Fruit fly (Drosophila melanogaster) whole organism, wandering third instar larva: Measurements from ENCODE around the gene CG43924.
"Not testable (repeated sequence)": the region's sequence is repeated elsewhere in the genome, so short reads cannot be mapped to it uniquely, and the experiment has no call there.

Experiments
- Abd-B ChIP-seq: fragments of >200 bp; optimal IDR thresholded peaks from 2 replicates; lab custom pipeline; 2017; ENCODE audit warnings: missing biosample characterization, missing genetic modification characterization
- CG32264 ChIP-seq: fragments of 200-800 bp; sonication (Bioruptor generic); optimal IDR thresholded peaks from 2 replicates; lab custom pipeline; 2016; ENCODE audit warnings: missing biosample characterization, missing genetic modification characterization
- CrebA ChIP-seq: fragments of 200-800 bp; sonication (Bioruptor generic); optimal IDR thresholded peaks from 2 replicates; lab custom pipeline; 2016; ENCODE audit warnings: missing biosample characterization, mild to moderate bottlenecking, missing genetic modification characterization, borderline replicate concordance
- Dfd ChIP-seq: fragments of >200 bp; optimal IDR thresholded peaks from 2 replicates; lab custom pipeline; 2017; ENCODE audit warnings: missing biosample characterization, missing genetic modification characterization
- Dif ChIP-seq: fragments of 200-275, 200-300 bp; sonication (Bioruptor generic); optimal IDR thresholded peaks from 2 replicates; lab custom pipeline; 2018; ENCODE audit warnings: missing biosample characterization, missing genetic modification characterization; ENCODE audit not compliant: partially characterized antibody
- GATAd ChIP-seq: sonication (Bioruptor generic); optimal IDR thresholded peaks from 2 replicates; lab custom pipeline; 2016; ENCODE audit warnings: missing biosample characterization, missing genetic modification characterization
- HLH106 ChIP-seq: fragments of 200-800 bp; optimal IDR thresholded peaks from 3 replicates; lab custom pipeline; 2019; ENCODE audit warnings: missing biosample characterization, mild to moderate bottlenecking, missing genetic modification characterization, moderate library complexity
- Hnf4 ChIP-seq: fragments of 200-800 bp; sonication (Bioruptor generic); optimal IDR thresholded peaks from 2 replicates; lab custom pipeline; 2016; ENCODE audit warnings: missing biosample characterization, mild to moderate bottlenecking, missing genetic modification characterization
- Hr78 ChIP-seq: fragments of >200 bp; optimal IDR thresholded peaks from 2 replicates; lab custom pipeline; 2017; ENCODE audit warnings: missing biosample characterization, missing genetic modification characterization
- Hr83 ChIP-seq: fragments of 200-300 bp; sonication (Bioruptor generic); optimal IDR thresholded peaks from 2 replicates; lab custom pipeline; 2016; ENCODE audit warnings: missing biosample characterization, mild to moderate bottlenecking, missing genetic modification characterization, moderate library complexity; ENCODE audit not compliant: poor library complexity, severe bottlenecking
- Mio ChIP-seq: sonication (Bioruptor generic); optimal IDR thresholded peaks from 2 replicates; lab custom pipeline; 2016; ENCODE audit warnings: missing biosample characterization, missing genetic modification characterization
- Myc ChIP-seq: fragments of >200 bp; optimal IDR thresholded peaks from 2 replicates; lab custom pipeline; 2017
- N ChIP-seq: fragments of >200 bp; optimal IDR thresholded peaks from 2 replicates; lab custom pipeline; 2018; ENCODE audit warnings: missing biosample characterization, missing external identifiers, missing genetic modification characterization
- OdsH ChIP-seq: fragments of 200-800 bp; sonication (Bioruptor generic); optimal IDR thresholded peaks from 2 replicates; lab custom pipeline; 2016; ENCODE audit warnings: missing biosample characterization, mild to moderate bottlenecking, missing genetic modification characterization
- Rel ChIP-seq, 2 experiments: fragments of 200-800 bp; sonication (Bioruptor generic) in 1 of 2; optimal IDR thresholded peaks; 2 replicates in 1 of 2; 3 replicates in 1 of 2; lab custom pipeline; 2016 to 2019; ENCODE audit warnings: mild to moderate bottlenecking in 2 of 2, missing biosample characterization in 2 of 2, missing genetic modification characterization in 2 of 2, moderate library complexity in 1 of 2
- Sp1 ChIP-seq: fragments of 200-800 bp; sonication (Bioruptor generic); optimal IDR thresholded peaks from 3 replicates; lab custom pipeline; 2019; ENCODE audit warnings: missing biosample characterization, mild to moderate bottlenecking, missing genetic modification characterization, moderate library complexity
- Vsx2 ChIP-seq: fragments of 200-300, 225-300 bp; sonication (Bioruptor generic); optimal IDR thresholded peaks from 2 replicates; lab custom pipeline; 2018; ENCODE audit warnings: missing biosample characterization, missing genetic modification characterization; ENCODE audit not compliant: partially characterized antibody
- br ChIP-seq: fragments of 200-800 bp; sonication (Bioruptor generic); optimal IDR thresholded peaks from 2 replicates; lab custom pipeline; 2016; ENCODE audit warnings: missing biosample characterization, missing genetic modification characterization
- dl ChIP-seq, 2 experiments: fragments of 175-275, 200-275 bp in 1 of 2; fragments of 200-275 bp in 1 of 2; sonication (Bioruptor generic); optimal IDR thresholded peaks; lab custom pipeline; 2018; ENCODE audit warnings: mild to moderate bottlenecking in 2 of 2, missing biosample characterization in 2 of 2, missing genetic modification characterization in 2 of 2, moderate library complexity in 2 of 2; ENCODE audit not compliant: partially characterized antibody in 2 of 2, insufficient read depth in 1 of 2
- dmrt93B ChIP-seq: fragments of 200-800 bp; sonication (Bioruptor generic); optimal IDR thresholded peaks from 2 replicates; lab custom pipeline; 2018; ENCODE audit warnings: missing biosample characterization, mild to moderate bottlenecking, missing genetic modification characterization
- dsf ChIP-seq: sonication (Bioruptor generic); optimal IDR thresholded peaks from 2 replicates; lab custom pipeline; 2016; ENCODE audit warnings: missing biosample characterization, missing genetic modification characterization, borderline replicate concordance
- ey ChIP-seq: fragments of 200-800 bp; sonication (Bioruptor generic); optimal IDR thresholded peaks from 2 replicates; lab custom pipeline; 2016; ENCODE audit warnings: missing biosample characterization, missing genetic modification characterization
- h ChIP-seq: fragments of 200-800 bp; sonication (Bioruptor generic); optimal IDR thresholded peaks from 3 replicates; lab custom pipeline; 2016; ENCODE audit warnings: missing biosample characterization, mild to moderate bottlenecking, missing genetic modification characterization
- jim ChIP-seq: fragments of 175-275, 200-325 bp; sonication (Bioruptor generic); optimal IDR thresholded peaks from 2 replicates; lab custom pipeline; 2016; ENCODE audit warnings: missing biosample characterization, mild to moderate bottlenecking, missing genetic modification characterization
- lola ChIP-seq: fragments of >200 bp; optimal IDR thresholded peaks from 2 replicates; lab custom pipeline; 2017; ENCODE audit warnings: missing biosample characterization, missing genetic modification characterization
- pan ChIP-seq: fragments of >200 bp; optimal IDR thresholded peaks from 2 replicates; lab custom pipeline; 2017
- psq ChIP-seq: fragments of 200-800 bp; sonication (Bioruptor generic); optimal IDR thresholded peaks from 3 replicates; lab custom pipeline; 2017; ENCODE audit warnings: missing biosample characterization, mild to moderate bottlenecking, missing genetic modification characterization, moderate library complexity
- rgr ChIP-seq: fragments of 200-800 bp; sonication (Bioruptor generic); optimal IDR thresholded peaks from 3 replicates; lab custom pipeline; 2016; ENCODE audit warnings: missing biosample characterization, mild to moderate bottlenecking, missing genetic modification characterization
- sage ChIP-seq: fragments of 200-800 bp; sonication (Bioruptor generic); optimal IDR thresholded peaks from 2 replicates; lab custom pipeline; 2016; ENCODE audit warnings: missing biosample characterization, mild to moderate bottlenecking, missing genetic modification characterization
- sv ChIP-seq: fragments of 200-800 bp; sonication (Bioruptor generic); optimal IDR thresholded peaks from 3 replicates; lab custom pipeline; 2016; ENCODE audit warnings: missing biosample characterization, missing genetic modification characterization
- tai ChIP-seq: sonication (Bioruptor generic); optimal IDR thresholded peaks from 2 replicates; lab custom pipeline; 2016; ENCODE audit warnings: missing biosample characterization, missing genetic modification characterization
- woc ChIP-seq: sonication (Bioruptor generic); optimal IDR thresholded peaks from 2 replicates; lab custom pipeline; 2016; ENCODE audit warnings: missing biosample characterization, mild to moderate bottlenecking, missing genetic modification characterization

The CG43924 gene

DNA sequence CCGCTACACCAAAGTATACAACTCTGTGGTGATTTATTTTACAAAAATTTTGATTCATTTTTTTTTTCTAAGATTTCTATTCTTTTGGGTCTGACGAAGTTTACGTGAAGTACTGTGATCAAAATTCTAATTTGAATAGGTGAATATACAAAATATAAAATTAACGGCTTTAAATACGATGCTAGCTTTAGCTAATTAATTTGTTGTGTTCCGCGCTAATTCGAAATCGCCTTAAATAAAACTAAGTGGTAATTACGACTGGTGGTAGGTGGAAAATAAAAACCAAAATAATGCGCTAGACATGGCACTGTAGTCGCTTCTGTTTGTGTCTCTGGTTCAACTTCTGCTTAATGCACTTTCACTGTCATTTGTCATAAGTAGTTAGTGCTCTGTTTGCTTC, at the start of gene CG43924:
Gene CG43924, minus strand, starts transcription at position 101 of the 400 bp plus-strand sequence.
- not testable (repeated sequence) for TF ChIP-seq Vsx2, h, Hr83

DNA sequence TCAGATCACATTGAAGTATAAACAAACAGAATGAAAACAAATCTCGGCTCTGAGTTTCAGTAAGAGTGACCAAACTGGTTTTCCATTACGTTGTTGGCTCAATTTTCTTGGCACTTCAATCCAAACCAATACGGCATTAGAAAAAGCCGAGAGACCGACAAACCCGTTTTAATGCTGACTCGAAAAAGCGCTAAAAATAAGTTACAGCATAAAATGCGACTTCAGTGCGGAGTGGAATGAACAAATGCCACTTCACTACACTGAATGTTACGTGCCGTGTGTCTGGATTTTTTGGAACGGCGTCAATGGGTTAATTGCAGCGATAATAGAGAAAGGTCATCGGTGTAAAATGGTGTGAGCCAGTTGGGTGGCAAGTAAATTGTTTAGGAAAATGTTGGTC, 49.8 kb upstream of the CG43924 start:
- no peak for TF ChIP-seq Abd-B
- TF ChIP-seq dmrt93B (GFP tag; lab: Kevin White, UChicago) = no peak
- TF ChIP-seq lola (GFP tag; lab: Kevin White, UChicago) = no peak
- TF ChIP-seq HLH106 = no peak
- TF ChIP-seq Hr78 (GFP tag; lab: Kevin White, UChicago) = no peak
- no peak for TF ChIP-seq sv (GFP tag; lab: Kevin White, UChicago)
- no peak for TF ChIP-seq tai (GFP tag; lab: Kevin White, UChicago)
- no peak for TF ChIP-seq Dfd (GFP tag; lab: Kevin White, UChicago)
- TF ChIP-seq dl (GFP tag; optimal IDR thresholded peaks at IDR 0.05; lab: Kevin White, UChicago; ENCODE audit: insufficient read depth in 1 of 2, partially characterized antibody in 2 of 2) = no peak
- no peak for TF ChIP-seq CG32264
- TF ChIP-seq Rel (GFP tag; optimal IDR thresholded peaks at IDR 0.05; lab: Kevin White, UChicago) = no peak
- TF ChIP-seq Rel (tag; optimal IDR thresholded peaks at IDR 0.05; lab: Kevin White, UChicago) = no peak
- TF ChIP-seq sage (GFP tag; lab: Kevin White, UChicago) = no peak

DNA sequence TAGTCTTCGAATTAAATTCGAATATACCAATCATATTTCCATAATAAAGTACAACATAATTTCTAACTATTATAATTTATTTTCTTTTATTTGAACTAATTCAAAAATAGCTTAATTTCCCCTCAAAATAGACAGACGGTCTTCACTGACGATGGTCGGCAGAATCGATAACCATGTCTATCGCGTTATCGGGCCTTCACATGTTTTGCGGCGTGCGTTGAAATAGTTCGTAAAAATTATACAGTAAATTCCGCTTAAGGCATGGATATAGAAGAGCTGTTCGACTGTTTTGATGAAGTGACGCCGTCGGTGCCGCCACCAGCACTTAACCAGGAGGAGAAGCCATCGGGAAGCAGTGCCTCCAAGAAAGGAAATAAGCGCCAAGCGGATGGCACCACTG, 41.2 kb upstream of the CG43924 start, which contains the start of gene Mtr4:
Gene Mtr4, plus strand, starts transcription at position 168 of the 400 bp plus-strand sequence.
- TF ChIP-seq dl (GFP tag; optimal IDR thresholded peaks at IDR 0.05; lab: Kevin White, UChicago; ENCODE audit: insufficient read depth in 1 of 2, partially characterized antibody in 2 of 2) = no peak
- TF ChIP-seq, all 38 proteins: peak for 0

DNA sequence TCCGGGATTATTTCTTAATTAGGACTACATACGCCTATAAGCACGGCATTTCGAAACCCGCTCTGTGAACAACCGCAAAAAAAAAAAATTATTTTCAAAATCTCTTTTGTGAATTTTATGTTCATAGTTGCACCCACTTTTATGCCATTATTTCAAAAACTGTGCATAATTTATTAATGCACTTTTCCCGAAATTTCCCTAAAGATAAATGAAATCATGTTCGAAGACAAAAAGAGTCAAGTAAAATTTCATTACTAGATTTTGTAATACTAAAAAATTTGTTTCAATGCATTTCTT, 40.3 kb upstream of the CG43924 start:
- no peak for TF ChIP-seq OdsH (GFP tag; lab: Kevin White, UChicago)
- TF ChIP-seq sage (GFP tag; lab: Kevin White, UChicago) = no peak
- TF ChIP-seq Mio (GFP tag; lab: Kevin White, UChicago) = no peak
- TF ChIP-seq Dif (GFP tag; lab: Kevin White, UChicago) = no peak
- no peak for TF ChIP-seq Sp1 (GFP tag; lab: Kevin White, UChicago)
- no peak for TF ChIP-seq psq
- no peak for TF ChIP-seq rgr (GFP tag; lab: Kevin White, UChicago)
- peak; percentile 18 for TF ChIP-seq woc (GFP tag; lab: Kevin White, UChicago)
- TF ChIP-seq, all 38 proteins: peak for 1

- peak; percentile 36 for TF ChIP-seq woc (GFP tag; lab: Kevin White, UChicago)
- no peak for TF ChIP-seq sage (GFP tag; lab: Kevin White, UChicago)
- peak; percentile 32 for TF ChIP-seq Myc (lab: Kevin White, UChicago)
- TF ChIP-seq jim (GFP tag; lab: Kevin White, UChicago) = no peak
- TF ChIP-seq sv (GFP tag; lab: Kevin White, UChicago) = peak; percentile 46
- TF ChIP-seq ey = peak; percentile 6
Observed at dm6 chr2L:15750523-15751258, 39.8 kb upstream of the CG43924 start, which contains the start of gene ND-B17. ND-B17 (minus strand) TSS chr2L:15751078.

DNA sequence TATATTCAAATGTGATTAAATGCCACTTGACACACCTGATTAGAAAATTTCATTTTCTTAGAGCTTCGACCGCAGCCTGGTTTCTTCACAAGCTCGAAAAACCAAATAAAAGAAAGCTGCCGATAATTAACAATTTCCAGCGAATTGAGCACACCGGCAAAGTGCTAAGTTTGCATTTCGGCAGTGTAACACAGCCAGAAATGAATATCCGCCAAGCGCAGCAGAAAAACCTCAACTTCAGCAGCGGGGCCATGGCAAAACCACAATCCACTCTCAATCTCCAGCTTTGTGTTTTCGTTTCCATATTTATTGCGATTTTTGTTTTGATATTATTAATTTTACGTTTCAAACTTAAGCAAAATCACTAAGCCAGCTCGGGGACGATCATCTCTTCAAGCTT, 38.4 kb upstream of the CG43924 start:
- TF ChIP-seq Abd-B (no peak), sv (GFP tag; lab: Kevin White, UChicago) (no peak), Rel (GFP tag; optimal IDR thresholded peaks at IDR 0.05; lab: Kevin White, UChicago) (no peak), Rel (tag; optimal IDR thresholded peaks at IDR 0.05; lab: Kevin White, UChicago) (no peak), h (no peak), OdsH (GFP tag; lab: Kevin White, UChicago) (no peak), pan (lab: Kevin White, UChicago) (no peak), HLH106 (no peak), N (GFP tag; lab: Kevin White, UChicago) (no peak), psq (no peak)

DNA sequence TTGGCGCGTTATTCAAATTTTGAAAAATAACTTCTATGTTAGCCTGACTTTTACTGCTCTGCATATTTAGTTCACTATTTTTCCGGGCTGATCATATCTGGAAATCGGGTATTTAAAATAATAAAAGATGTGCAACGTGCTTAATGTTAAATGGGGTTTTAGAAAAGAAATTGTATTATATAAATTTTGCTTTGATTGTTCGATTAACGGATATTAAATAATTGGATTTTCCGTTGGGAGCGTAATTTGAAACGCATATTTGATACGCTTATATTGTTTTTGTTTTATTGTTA, 37.3 kb upstream of the CG43924 start:
- TF ChIP-seq pan (lab: Kevin White, UChicago) = no peak
- TF ChIP-seq Hnf4 = no peak
- TF ChIP-seq CG32264 = no peak
- no peak for TF ChIP-seq dl (GFP tag; optimal IDR thresholded peaks at IDR 0.05; lab: Kevin White, UChicago; ENCODE audit: insufficient read depth in 1 of 2, partially characterized antibody in 2 of 2)
- TF ChIP-seq HLH106 = no peak
- no peak for TF ChIP-seq Hr78 (GFP tag; lab: Kevin White, UChicago)
- TF ChIP-seq CrebA = no peak
- TF ChIP-seq GATAd (GFP tag; lab: Kevin White, UChicago) = no peak
- no peak for TF ChIP-seq psq
- no peak for TF ChIP-seq rgr (GFP tag; lab: Kevin White, UChicago)
- TF ChIP-seq br (GFP tag; lab: Kevin White, UChicago) = no peak
- no peak for TF ChIP-seq Myc (lab: Kevin White, UChicago)
- no peak for TF ChIP-seq dsf (GFP tag; lab: Kevin White, UChicago)
- TF ChIP-seq Rel (GFP tag; optimal IDR thresholded peaks at IDR 0.05; lab: Kevin White, UChicago) = no peak
- TF ChIP-seq Rel (tag; optimal IDR thresholded peaks at IDR 0.05; lab: Kevin White, UChicago) = no peak
